Fruit fly (Drosophila melanogaster): ENCODE results near the gene GstD1.

GstD1 gene

DNA sequence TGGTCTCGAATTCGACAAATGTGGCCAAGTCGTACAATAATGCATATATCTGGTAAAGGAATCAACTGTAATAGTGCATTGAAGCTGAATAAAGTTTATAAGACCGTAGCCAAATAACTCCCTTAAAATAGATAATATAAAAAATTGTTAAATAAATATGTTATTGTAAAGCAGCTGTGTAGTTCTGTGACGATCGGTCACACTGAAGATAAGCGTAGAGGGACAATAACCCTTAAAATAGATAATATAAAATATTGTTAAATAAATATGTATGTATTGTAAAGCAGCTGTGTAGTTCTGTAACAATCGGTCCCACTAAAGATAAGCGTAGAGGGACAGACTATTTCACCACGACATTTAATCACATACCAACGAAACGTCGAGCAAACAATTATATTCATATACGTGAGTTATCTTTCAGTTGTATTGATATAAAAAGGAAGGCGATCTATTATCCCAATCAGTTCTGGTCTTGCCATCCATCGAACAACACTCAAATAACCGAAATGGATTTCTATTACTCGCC, 6.3 kb upstream of the GstD1 start, which contains the start of gene GstD5:
TSS of gene GstD5 (plus strand) at position 476 of the 526 bp plus-strand sequence.
- TF ChIP-seq psq (optimal IDR thresholded peaks at IDR 0.05) (no peak), insv (optimal IDR thresholded peaks at IDR 0.05) (no peak)

DNA sequence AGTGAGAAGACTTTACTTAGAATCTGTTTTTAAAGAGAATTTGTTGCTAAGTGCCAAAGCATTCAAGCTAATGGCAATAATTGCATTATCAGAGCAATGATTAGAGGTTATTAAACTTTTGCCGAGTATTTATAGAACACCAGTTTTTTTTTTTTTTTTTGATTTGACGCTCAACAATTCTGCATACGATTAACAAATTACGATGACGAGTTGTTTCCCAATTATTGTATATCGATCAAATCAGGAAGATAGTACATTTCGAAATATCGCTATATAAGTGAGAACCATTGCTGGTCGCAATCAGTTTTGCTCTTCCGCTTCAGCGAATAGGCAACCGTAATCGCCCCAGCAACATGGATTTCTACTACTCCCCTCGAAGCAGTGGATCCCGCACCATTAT, 4.7 kb upstream of the GstD1 start, which contains the start of gene GstD4:
TSS of gene GstD4 (plus strand) at position 301 of the 400 bp plus-strand sequence.
- no peak for TF ChIP-seq h (optimal IDR thresholded peaks at IDR 0.05)
- no peak for TF ChIP-seq psq (optimal IDR thresholded peaks at IDR 0.05)
- TF ChIP-seq insv (optimal IDR thresholded peaks at IDR 0.05): no peak
- TF ChIP-seq ttk (optimal IDR thresholded peaks at IDR 0.05): no peak

dm6 chr3R:12372800-12373199, 3.7 kb upstream of the GstD1 start, which contains the start of gene GstD3:
Gene GstD3 (plus strand): TSS chr3R:12373068.
- TF ChIP-seq ttk (optimal IDR thresholded peaks at IDR 0.05): no peak
- no peak for TF ChIP-seq Sin3A (optimal IDR thresholded peaks at IDR 0.05)
- no peak for TF ChIP-seq Myc (optimal IDR thresholded peaks at IDR 0.05)
- TF ChIP-seq psq (optimal IDR thresholded peaks at IDR 0.05): no peak
- TF ChIP-seq insv (optimal IDR thresholded peaks at IDR 0.05): no peak
- no peak for TF ChIP-seq h (optimal IDR thresholded peaks at IDR 0.05)

- no peak for TF ChIP-seq Myc (optimal IDR thresholded peaks at IDR 0.05)
- no peak for TF ChIP-seq h (optimal IDR thresholded peaks at IDR 0.05)
- TF ChIP-seq Sin3A (optimal IDR thresholded peaks at IDR 0.05): no peak
- no peak for TF ChIP-seq psq (optimal IDR thresholded peaks at IDR 0.05)
- TF ChIP-seq ttk (optimal IDR thresholded peaks at IDR 0.05): no peak
- TF ChIP-seq insv (optimal IDR thresholded peaks at IDR 0.05): no peak
Measured at dm6 chr3R:12371671-12372070, 2.6 kb upstream of the GstD1 start, which contains the start of gene GstD2. Gene GstD2 (plus strand): TSS chr3R:12371971.

DNA sequence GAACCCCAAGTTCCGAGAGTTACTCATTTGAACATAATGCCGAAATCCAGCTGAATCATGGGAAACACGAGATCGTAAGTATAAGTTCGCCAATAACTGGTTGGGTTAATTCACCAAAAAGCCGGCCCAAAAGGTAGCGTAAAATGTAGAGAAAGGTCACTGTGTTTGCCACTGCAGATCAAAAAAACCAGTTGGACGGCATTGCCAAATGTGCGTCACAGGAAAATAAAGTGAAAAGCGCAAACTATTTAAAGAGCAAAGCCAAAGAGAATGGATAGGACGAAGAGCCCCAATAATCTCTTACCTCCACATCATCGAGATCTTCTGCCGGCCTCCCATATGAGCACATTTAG, 1.6 kb upstream of the GstD1 start:
- TF ChIP-seq ttk (optimal IDR thresholded peaks at IDR 0.05) (no peak), insv (optimal IDR thresholded peaks at IDR 0.05) (no peak), psq (optimal IDR thresholded peaks at IDR 0.05) (no peak)

dm6 chr3R:12369793-12370642, 950 bp upstream of the GstD1 start:
- TF ChIP-seq psq (optimal IDR thresholded peaks at IDR 0.05) (no peak), h (optimal IDR thresholded peaks at IDR 0.05) (no peak), Sin3A (optimal IDR thresholded peaks at IDR 0.05) (no peak), ttk (optimal IDR thresholded peaks at IDR 0.05) (no peak), insv (optimal IDR thresholded peaks at IDR 0.05) (no peak), Myc (optimal IDR thresholded peaks at IDR 0.05) (no peak)

dm6 chr3R:12367464-12367863, 1.6 kb downstream of the GstD1 start, which contains the start of gene GstD9:
Gene GstD9 (minus strand): TSS chr3R:12367564.
- TF ChIP-seq Myc (optimal IDR thresholded peaks at IDR 0.05) (no peak), ttk (optimal IDR thresholded peaks at IDR 0.05) (no peak), h (optimal IDR thresholded peaks at IDR 0.05) (no peak), Sin3A (optimal IDR thresholded peaks at IDR 0.05) (no peak), psq (optimal IDR thresholded peaks at IDR 0.05) (no peak), insv (optimal IDR thresholded peaks at IDR 0.05) (no peak)

DNA sequence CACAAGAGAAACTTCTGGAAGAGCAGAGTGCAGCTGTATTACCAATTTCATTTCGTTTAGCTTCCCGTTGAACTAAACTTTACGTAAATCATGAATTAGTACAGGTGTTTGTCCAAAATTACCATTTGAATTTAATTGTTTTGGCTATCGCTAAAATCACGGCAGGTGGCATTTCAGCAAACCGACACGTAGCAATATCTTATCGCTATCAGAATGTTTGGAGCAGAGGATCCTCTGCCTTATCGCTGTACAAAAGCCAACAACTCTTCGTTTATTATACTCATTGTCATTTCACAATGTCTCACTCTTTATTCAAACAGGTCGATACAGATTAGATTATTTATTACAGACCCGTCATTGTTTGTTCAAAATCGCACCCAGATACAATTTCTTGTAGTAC, 3.2 kb downstream of the GstD1 start:
- TF ChIP-seq h (optimal IDR thresholded peaks at IDR 0.05) (no peak), psq (optimal IDR thresholded peaks at IDR 0.05) (no peak), Sin3A (optimal IDR thresholded peaks at IDR 0.05) (no peak), Myc (optimal IDR thresholded peaks at IDR 0.05) (no peak), insv (optimal IDR thresholded peaks at IDR 0.05) (no peak), ttk (optimal IDR thresholded peaks at IDR 0.05) (no peak)

- TF ChIP-seq Myc (optimal IDR thresholded peaks at IDR 0.05) (no peak), h (optimal IDR thresholded peaks at IDR 0.05) (no peak), insv (optimal IDR thresholded peaks at IDR 0.05) (no peak), psq (optimal IDR thresholded peaks at IDR 0.05) (no peak), Sin3A (optimal IDR thresholded peaks at IDR 0.05) (no peak), ttk (optimal IDR thresholded peaks at IDR 0.05) (no peak)
Measured at dm6 chr3R:12365264-12365840, 3.7 kb downstream of the GstD1 start, which contains the start of gene GstD10. Gene GstD10 (minus strand): TSS chr3R:12365735.

dm6 chr3R:12364580-12364979, 4.5 kb downstream of the GstD1 start, which contains the start of gene Tim17a1:
Gene Tim17a1 (minus strand): TSS chr3R:12364680.
- no peak for TF ChIP-seq insv (optimal IDR thresholded peaks at IDR 0.05)
- TF ChIP-seq h (optimal IDR thresholded peaks at IDR 0.05): no peak
- no peak for TF ChIP-seq psq (optimal IDR thresholded peaks at IDR 0.05)
- no peak for TF ChIP-seq Myc (optimal IDR thresholded peaks at IDR 0.05)
- TF ChIP-seq ttk (optimal IDR thresholded peaks at IDR 0.05): no peak
- TF ChIP-seq Sin3A (optimal IDR thresholded peaks at IDR 0.05): no peak

dm6 chr3R:12363544-12363943, 5.5 kb downstream of the GstD1 start:
- TF ChIP-seq Myc (optimal IDR thresholded peaks at IDR 0.05) (no peak), ttk (optimal IDR thresholded peaks at IDR 0.05) (no peak), psq (optimal IDR thresholded peaks at IDR 0.05) (no peak), h (optimal IDR thresholded peaks at IDR 0.05) (no peak), Sin3A (optimal IDR thresholded peaks at IDR 0.05) (no peak), insv (optimal IDR thresholded peaks at IDR 0.05) (no peak)

- no peak for TF ChIP-seq Sin3A (optimal IDR thresholded peaks at IDR 0.05)
- TF ChIP-seq psq (optimal IDR thresholded peaks at IDR 0.05): no peak
- no peak for TF ChIP-seq h (optimal IDR thresholded peaks at IDR 0.05)
- TF ChIP-seq ttk (optimal IDR thresholded peaks at IDR 0.05): no peak
- no peak for TF ChIP-seq Myc (optimal IDR thresholded peaks at IDR 0.05)
- TF ChIP-seq insv (optimal IDR thresholded peaks at IDR 0.05): no peak
Measured at dm6 chr3R:12361962-12362497, 7.0 kb downstream of the GstD1 start.

Measured in Kc167 (cell line).